Fruit fly (Drosophila melanogaster): ENCODE measurements around the gene hob.

dm6 chr3L:3169107-3169506, 49.6 kb downstream of the hob start, which contains the start of the genes CG32278 and CG32281:
- no peak for TF ChIP-seq CG8301 (tag; optimal IDR thresholded peaks at IDR 0.05)
- TF ChIP-seq gl (tag; optimal IDR thresholded peaks at IDR 0.05) = no peak
- no peak for TF ChIP-seq Pif1B (GFP tag; optimal IDR thresholded peaks at IDR 0.05)
- no peak for TF ChIP-seq Snoo (tag; optimal IDR thresholded peaks at IDR 0.05)
- no peak for TF ChIP-seq EcR (GFP tag; optimal IDR thresholded peaks at IDR 0.05)
- TF ChIP-seq Pif1A (GFP tag; optimal IDR thresholded peaks at IDR 0.05) = no peak

Data from whole organism, pupa.